Fruit fly (Drosophila melanogaster) whole organism, embryonic: Measurements from ENCODE around the gene Alg2.

Experiments used
- Atf6 ChIP-seq: fragments of 200-800 bp; sonication (Bioruptor generic); IDR thresholded peaks from 2 replicates; pipeline ENCODE4 v1.3.6; 2022; ENCODE audit warnings: missing biosample characterization, missing genetic modification characterization
- Awh ChIP-seq: fragments of 200-800 bp; sonication (Bioruptor generic); IDR thresholded peaks from 2 replicates; pipeline ENCODE4, ENCODE4 v1.3.6; 2022; ENCODE audit warnings: missing biosample characterization, missing genetic modification characterization
- C15 ChIP-seq: fragments of 200-800 bp; sonication (Bioruptor generic); IDR thresholded peaks from 3 replicates; pipeline ENCODE4 v1.3.6; 2022; ENCODE audit warnings: missing biosample characterization, missing genetic modification characterization
- CG10147 ChIP-seq: fragments of 200-800 bp; sonication (Bioruptor generic); optimal IDR thresholded peaks from 2 replicates; lab custom pipeline; 2019; ENCODE audit warnings: missing biosample characterization, mild to moderate bottlenecking, missing genetic modification characterization, moderate library complexity
- CG12104 ChIP-seq: fragments of 200-800 bp; sonication (Bioruptor generic); optimal IDR thresholded peaks from 3 replicates; lab custom pipeline; 2016; ENCODE audit warnings: missing biosample characterization, missing genetic modification characterization
- CG15269 ChIP-seq: fragments of 200-800 bp; sonication (Bioruptor generic); optimal IDR thresholded peaks from 2 replicates; lab custom pipeline; 2018; ENCODE audit warnings: missing biosample characterization, mild to moderate bottlenecking, missing genetic modification characterization, moderate library complexity
- CG1792 ChIP-seq: fragments of 200-800 bp; sonication (Bioruptor generic); optimal IDR thresholded peaks from 2 replicates; lab custom pipeline; 2016; ENCODE audit warnings: missing biosample characterization, missing genetic modification characterization
- CG2875 ChIP-seq: fragments of 200-800 bp; sonication (Bioruptor generic); optimal IDR thresholded peaks from 2 replicates; lab custom pipeline; 2017; ENCODE audit warnings: missing biosample characterization, mild to moderate bottlenecking, missing genetic modification characterization, missing genetic modification reagents
- CG3065 ChIP-seq: fragments of 200-800 bp; sonication (Bioruptor generic); optimal IDR thresholded peaks from 2 replicates; lab custom pipeline; 2016; ENCODE audit warnings: missing biosample characterization, missing genetic modification characterization
- CG31388 ChIP-seq: fragments of 200-800 bp; sonication (Bioruptor generic); optimal IDR thresholded peaks from 2 replicates; lab custom pipeline; 2016; ENCODE audit warnings: missing biosample characterization, missing genetic modification characterization
- CG33557 ChIP-seq: fragments of 200-800 bp; sonication (Bioruptor generic); optimal IDR thresholded peaks from 2 replicates; lab custom pipeline; 2019; ENCODE audit warnings: missing biosample characterization, mild to moderate bottlenecking, missing genetic modification characterization, moderate library complexity
- CG6689 ChIP-seq: fragments of 200-800 bp; sonication (Bioruptor generic); IDR thresholded peaks from 2 replicates; pipeline ENCODE4 v1.3.6; 2022; ENCODE audit warnings: missing biosample characterization, missing genetic modification characterization
- CG7271 ChIP-seq: fragments of 200-800 bp; sonication (Bioruptor generic); optimal IDR thresholded peaks from 2 replicates; lab custom pipeline; 2018; ENCODE audit warnings: missing biosample characterization, mild to moderate bottlenecking, missing genetic modification characterization, moderate library complexity
- CG7928 ChIP-seq: fragments of 200-800 bp; sonication (Bioruptor generic); optimal IDR thresholded peaks from 2 replicates; lab custom pipeline; 2017; ENCODE audit warnings: missing biosample characterization, mild to moderate bottlenecking, missing genetic modification characterization
- CkIIα-i1 ChIP-seq: fragments of 200-800 bp; sonication (Bioruptor generic); IDR thresholded peaks from 2 replicates; pipeline ENCODE4 v1.3.6; 2022; ENCODE audit warnings: missing biosample characterization, missing genetic modification characterization
- Deaf1 ChIP-seq: fragments of 200-800 bp; optimal IDR thresholded peaks from 3 replicates; lab custom pipeline; 2019; ENCODE audit warnings: missing biosample characterization, mild to moderate bottlenecking, missing genetic modification characterization, moderate library complexity
- E2f2 ChIP-seq: fragments of 200-800 bp; sonication (Bioruptor generic); IDR thresholded peaks from 2 replicates; pipeline ENCODE4 v1.3.6; 2022; ENCODE audit warnings: missing biosample characterization, missing genetic modification characterization
- Gsc ChIP-seq: fragments of 200-800 bp; sonication (Bioruptor generic); IDR thresholded peaks from 2 replicates; pipeline ENCODE4 v1.3.6; 2022; ENCODE audit warnings: missing biosample characterization, missing genetic modification characterization
- HLH54F ChIP-seq: fragments of 200-800 bp; sonication (Bioruptor generic); optimal IDR thresholded peaks from 3 replicates; lab custom pipeline; 2016; ENCODE audit warnings: missing biosample characterization, missing genetic modification characterization
- Hmr ChIP-seq: fragments of 200-800 bp; sonication (Bioruptor generic); optimal IDR thresholded peaks from 3 replicates; lab custom pipeline; 2017; ENCODE audit warnings: mild to moderate bottlenecking, missing biosample characterization, missing genetic modification reagents, missing genetic modification characterization
- Mes4 ChIP-seq: fragments of 200-800 bp; sonication (Bioruptor generic); optimal IDR thresholded peaks from 2 replicates; lab custom pipeline; 2016; ENCODE audit warnings: missing biosample characterization, missing genetic modification characterization
- Myb ChIP-seq: fragments of 200-800 bp; sonication (Bioruptor generic); optimal IDR thresholded peaks from 2 replicates; lab custom pipeline; 2016; ENCODE audit warnings: missing biosample characterization, missing genetic modification characterization
- Optix ChIP-seq: fragments of 200-800 bp; sonication (Bioruptor generic); IDR thresholded peaks from 3 replicates; pipeline ENCODE4 v1.3.6; 2022; ENCODE audit warnings: missing biosample characterization, missing genetic modification characterization
- Poxn ChIP-seq: fragments of 200-800 bp; sonication (Bioruptor generic); IDR thresholded peaks from 2 replicates; pipeline ENCODE4 v1.3.6; 2022; ENCODE audit warnings: missing biosample characterization, missing genetic modification characterization
- Ptx1 ChIP-seq: fragments of 200-800 bp; sonication (Bioruptor generic); IDR thresholded peaks from 2 replicates; pipeline ENCODE4 v1.3.6; 2022; ENCODE audit warnings: missing biosample characterization, missing genetic modification characterization
- Side ChIP-seq: fragments of 200-800 bp; sonication (Bioruptor generic); optimal IDR thresholded peaks from 2 replicates; lab custom pipeline; 2016; ENCODE audit warnings: missing biosample characterization, missing genetic modification characterization
- Taf1 ChIP-seq: fragments of 200-800 bp; sonication (Bioruptor generic); IDR thresholded peaks from 2 replicates; pipeline ENCODE4 v1.3.6; 2022; ENCODE audit warnings: missing biosample characterization, missing genetic modification characterization
- ato ChIP-seq: fragments of 200-800 bp; sonication (Bioruptor generic); IDR thresholded peaks from 2 replicates; pipeline ENCODE4 v1.3.6; 2022; ENCODE audit warnings: missing biosample characterization, missing genetic modification characterization; ENCODE audit not compliant: partially characterized antibody
- crol ChIP-seq: fragments of 200-800 bp; sonication (Bioruptor generic); IDR thresholded peaks from 2 replicates; pipeline ENCODE4 v1.3.6; 2022; ENCODE audit warnings: missing biosample characterization, missing genetic modification characterization
- dimm ChIP-seq: fragments of 200-800 bp; sonication (Bioruptor generic); IDR thresholded peaks from 2 replicates; pipeline ENCODE4 v1.3.6; 2022; ENCODE audit warnings: missing biosample characterization, missing genetic modification characterization
- disco-r ChIP-seq: fragments of 200-800 bp; sonication (Bioruptor generic); optimal IDR thresholded peaks from 2 replicates; lab custom pipeline; 2016; ENCODE audit warnings: missing biosample characterization, missing genetic modification characterization
- dm ChIP-seq: fragments of 200-800 bp; sonication (Bioruptor generic); optimal IDR thresholded peaks from 3 replicates; lab custom pipeline; 2016; ENCODE audit warnings: missing biosample characterization, missing genetic modification characterization
- emc ChIP-seq: fragments of 200-800 bp; sonication (Bioruptor generic); optimal IDR thresholded peaks from 2 replicates; lab custom pipeline; 2016; ENCODE audit warnings: missing biosample characterization, missing genetic modification characterization
- en ChIP-seq: fragments of 200-800 bp; sonication (Bioruptor generic); optimal IDR thresholded peaks from 2 replicates; lab custom pipeline; 2016; ENCODE audit warnings: missing biosample characterization, missing genetic modification characterization
- eve ChIP-seq, 2 experiments: fragments of >200 bp; optimal IDR thresholded peaks; 2 replicates each; lab custom pipeline; 2017; ENCODE audit warnings: missing biosample characterization in 2 of 2, missing genetic modification characterization in 2 of 2
- gcm ChIP-seq: fragments of 200-800 bp; sonication (Bioruptor generic); optimal IDR thresholded peaks from 2 replicates; lab custom pipeline; 2019; ENCODE audit warnings: missing biosample characterization, mild to moderate bottlenecking, missing genetic modification characterization, moderate library complexity
- hb ChIP-seq: fragments of 200-800 bp; sonication (Bioruptor generic); IDR thresholded peaks from 3 replicates; pipeline ENCODE4 v1.3.6; 2022; ENCODE audit warnings: missing biosample characterization, missing genetic modification characterization; ENCODE audit not compliant: partially characterized antibody
- insv ChIP-seq, 2 experiments: fragments of 200-800 bp; sonication (Bioruptor generic); optimal IDR thresholded peaks; 3 replicates each; lab custom pipeline; 2016 to 2018; ENCODE audit warnings: missing biosample characterization in 2 of 2, missing genetic modification characterization in 2 of 2
- jumu ChIP-seq: fragments of 200-800 bp; sonication (Bioruptor generic); optimal IDR thresholded peaks from 3 replicates; lab custom pipeline; 2016; ENCODE audit warnings: missing biosample characterization, missing genetic modification characterization
- nau ChIP-seq: fragments of 200-800 bp; sonication (Bioruptor generic); optimal IDR thresholded peaks from 3 replicates; lab custom pipeline; 2017; ENCODE audit warnings: missing biosample characterization, mild to moderate bottlenecking, missing genetic modification characterization, missing genetic modification reagents
- nerfin-1 ChIP-seq: fragments of 200-800 bp; sonication (Bioruptor generic); optimal IDR thresholded peaks from 3 replicates; lab custom pipeline; 2019; ENCODE audit warnings: missing biosample characterization, mild to moderate bottlenecking, missing genetic modification characterization, moderate library complexity
- oc ChIP-seq: fragments of 200-800 bp; sonication (Bioruptor generic); optimal IDR thresholded peaks from 2 replicates; lab custom pipeline; 2018; ENCODE audit warnings: missing biosample characterization, mild to moderate bottlenecking, missing genetic modification characterization, moderate library complexity
- onecut ChIP-seq: fragments of 200-800 bp; sonication (Bioruptor generic); IDR thresholded peaks from 2 replicates; pipeline ENCODE4 v1.3.6; 2022; ENCODE audit warnings: missing biosample characterization, missing genetic modification characterization
- pfk ChIP-seq: fragments of 200-800 bp; sonication (Bioruptor generic); optimal IDR thresholded peaks from 2 replicates; lab custom pipeline; 2018; ENCODE audit warnings: missing biosample characterization, mild to moderate bottlenecking, missing genetic modification characterization, moderate library complexity
- sd ChIP-seq: fragments of 200-800 bp; sonication (Bioruptor generic); optimal IDR thresholded peaks from 3 replicates; lab custom pipeline; 2018; ENCODE audit warnings: missing biosample characterization, mild to moderate bottlenecking, missing genetic modification characterization, moderate library complexity
- sens ChIP-seq: fragments of 200-800 bp; sonication (Bioruptor generic); peaks from one replicate; lab custom pipeline; 2016; ENCODE audit warnings: missing biosample characterization, missing genetic modification characterization
- so ChIP-seq: fragments of 200-800 bp; sonication (Bioruptor generic); IDR thresholded peaks from 3 replicates; pipeline ENCODE4 v1.3.6; 2022; ENCODE audit warnings: missing biosample characterization, missing genetic modification characterization
- tin ChIP-seq: fragments of 200-800 bp; sonication (Bioruptor generic); optimal IDR thresholded peaks from 3 replicates; lab custom pipeline; 2016; ENCODE audit warnings: missing biosample characterization, missing genetic modification characterization
- trem ChIP-seq: fragments of 200-800 bp; optimal IDR thresholded peaks from 3 replicates; lab custom pipeline; 2019; ENCODE audit warnings: missing biosample characterization, mild to moderate bottlenecking, missing genetic modification characterization, moderate library complexity
- twi ChIP-seq: fragments of 200-800 bp; optimal IDR thresholded peaks from 2 replicates; lab custom pipeline; 2019; ENCODE audit warnings: missing biosample characterization, mild to moderate bottlenecking, missing genetic modification characterization, moderate library complexity
- wdn ChIP-seq: fragments of 200-800 bp; sonication (Bioruptor generic); IDR thresholded peaks from 2 replicates; pipeline ENCODE4 v1.3.6; 2022; ENCODE audit warnings: missing biosample characterization, missing genetic modification characterization
- zen2 ChIP-seq: fragments of 200-800 bp; sonication (Bioruptor generic); IDR thresholded peaks from 3 replicates; pipeline ENCODE4 v1.3.6; 2022; ENCODE audit warnings: missing biosample characterization, missing genetic modification characterization; ENCODE audit not compliant: partially characterized antibody

Gene Alg2

DNA sequence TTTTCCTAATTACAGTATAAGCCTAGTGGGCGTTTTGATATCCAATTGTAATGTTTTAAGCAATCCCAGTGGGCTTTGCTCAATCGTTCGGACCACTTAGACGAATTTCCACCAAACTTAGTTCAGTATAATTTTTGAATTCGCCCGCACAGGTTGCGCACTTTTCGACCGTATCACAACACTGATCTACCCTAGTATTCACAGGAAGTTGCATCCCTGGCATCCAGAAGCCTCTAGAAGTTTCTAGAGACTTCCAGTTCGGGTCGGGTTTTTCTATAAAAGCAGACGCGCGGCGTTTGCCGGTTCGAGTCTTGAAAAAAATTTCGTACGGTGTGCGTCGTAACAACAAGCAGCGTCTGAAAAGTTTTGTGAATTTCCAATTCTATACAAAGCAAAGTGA is 49.3 kb downstream of the Alg2 start, which contains the start of gene Hsp83 (continued):
- TF ChIP-seq twi (tag; lab: Kevin White, UChicago) (peak; percentile 76), emc (GFP tag; lab: Kevin White, UChicago) (peak; percentile 90), oc (peak; percentile 92), Awh (peak; percentile 92), CG1792 (GFP tag; lab: Kevin White, UChicago) (peak; percentile 87), crol (GFP tag; lab: Robert Waterston, UW) (peak; percentile 54; the same call in 1 of the 2 replicates), gcm (GFP tag; lab: Kevin White, UChicago) (peak; percentile 98), zen2 (GFP tag; lab: Robert Waterston, UW) (no peak; the same call in 2 of the 3 replicates), CG6689 (peak; percentile 81), disco-r (GFP tag; lab: Kevin White, UChicago) (peak; percentile 91), insv (GFP tag; optimal IDR thresholded peaks at IDR 0.05; lab: Kevin White, UChicago) (peak in 1 of 2 experiments; percentile 89), CG12104 (peak; percentile 96), C15 (GFP tag; lab: Robert Waterston, UW) (peak; percentile 80; the same call in 2 of the 3 replicates), Ptx1 (GFP tag; lab: Robert Waterston, UW) (peak; percentile 73), CkIIα-i1 (GFP tag; lab: Robert Waterston, UW) (peak; percentile 26; the same call in 1 of the 2 replicates), wdn (peak; percentile 90), CG15269 (tag; lab: Kevin White, UChicago) (peak; percentile 95), jumu (GFP tag; lab: Kevin White, UChicago) (peak; percentile 88), CG7928 (peak; percentile 99), Taf1 (GFP tag; lab: Robert Waterston, UW) (peak; percentile 71), en (GFP tag; lab: Kevin White, UChicago) (peak; percentile 91), pfk (peak; percentile 92), sens (GFP tag; lab: Kevin White, UChicago) (peak; percentile 97), Myb (GFP tag; lab: Kevin White, UChicago) (no peak), Mes4 (peak; percentile 97), ato (GFP tag; lab: Robert Waterston, UW) (no peak), dm (GFP tag; lab: Kevin White, UChicago) (peak; percentile 94), trem (tag; lab: Kevin White, UChicago) (peak; percentile 83), eve (GFP tag; optimal IDR thresholded peaks at IDR 0.05; lab: Kevin White, UChicago) (no peak), CG31388 (peak; percentile 58), nau (GFP tag; lab: Kevin White, UChicago) (peak; percentile 99), dimm (GFP tag; lab: Robert Waterston, UW) (peak; percentile 75), Deaf1 (tag; lab: Kevin White, UChicago) (peak; percentile 80), CG2875 (GFP tag; lab: Kevin White, UChicago) (peak; percentile 97), Atf6 (GFP tag; lab: Robert Waterston, UW) (peak; percentile 95), HLH54F (GFP tag; lab: Kevin White, UChicago) (peak; percentile 88), Gsc (GFP tag; lab: Robert Waterston, UW) (no peak), Side (GFP tag; lab: Kevin White, UChicago) (peak; percentile 98), E2f2 (GFP tag; lab: Robert Waterston, UW) (peak; percentile 97), so (GFP tag; lab: Robert Waterston, UW) (peak; percentile 95), nerfin-1 (tag; lab: Kevin White, UChicago) (peak; percentile 94), Poxn (GFP tag; lab: Robert Waterston, UW) (peak; percentile 40; the same call in 1 of the 2 replicates), Hmr (peak; percentile 99), onecut (peak; percentile 96), CG33557 (GFP tag; lab: Kevin White, UChicago) (peak; percentile 95), CG10147 (peak; percentile 88), hb (no peak), CG7271 (tag; lab: Kevin White, UChicago) (peak; percentile 97), Optix (peak; percentile 91), tin (GFP tag; lab: Kevin White, UChicago) (peak; percentile 88), sd (tag; lab: Kevin White, UChicago) (no peak), CG3065 (GFP tag; lab: Kevin White, UChicago) (peak; percentile 94)
